Fruit fly (Drosophila melanogaster): ENCODE data around the gene Cpr67B.
A peak's percentile ranks its signal among the peaks of the same experiment; 100 is the strongest.

Gene Cpr67B

dm6 chr3L:9441907-9442479 lies 37.4 kb downstream of the Cpr67B start, which contains the start of the genes Bet3 and Nf-YA (continued):
- TF ChIP-seq fru (optimal IDR thresholded peaks at IDR 0.05) = no peak
- no peak for TF ChIP-seq CG11504 (tag; optimal IDR thresholded peaks at IDR 0.05)
- TF ChIP-seq CG8089 (GFP tag; optimal IDR thresholded peaks at IDR 0.05) = peak; percentile 3
- peak; percentile 38 for TF ChIP-seq sd (tag; optimal IDR thresholded peaks at IDR 0.05)
- TF ChIP-seq BtbVII (GFP tag; optimal IDR thresholded peaks at IDR 0.05) = no peak
- TF ChIP-seq sisA (GFP tag; IDR thresholded peaks at IDR 0.05) = peak; percentile 71
- TF ChIP-seq Sin3A (optimal IDR thresholded peaks at IDR 0.05) = peak; percentile 38
- TF ChIP-seq ac (GFP tag; optimal IDR thresholded peaks at IDR 0.05) = no peak
- TF ChIP-seq abd-A (tag; optimal IDR thresholded peaks at IDR 0.05) = no peak
- peak; percentile 41 for TF ChIP-seq CG7839 (tag; optimal IDR thresholded peaks at IDR 0.05)
- no peak for TF ChIP-seq CG5245 (GFP tag; optimal IDR thresholded peaks at IDR 0.05)
- TF ChIP-seq Hmx (GFP tag; optimal IDR thresholded peaks at IDR 0.05) = no peak
- TF ChIP-seq CG3726 (GFP tag; IDR thresholded peaks at IDR 0.05) = no peak
- TF ChIP-seq Hsf (GFP tag; optimal IDR thresholded peaks at IDR 0.05) = peak; percentile 60
- peak; percentile 59; the same call in 1 of the 2 replicates for TF ChIP-seq CG6272 (GFP tag; IDR thresholded peaks at IDR 0.05)
- no peak for TF ChIP-seq Oli (tag; optimal IDR thresholded peaks at IDR 0.05)
- TF ChIP-seq prd (optimal IDR thresholded peaks at IDR 0.05) = no peak
- TF ChIP-seq prd (GFP tag; IDR thresholded peaks at IDR 0.05) = peak; percentile 64; the same call in 2 of the 3 replicates
- peak; percentile 73 for TF ChIP-seq CG3847 (GFP tag; IDR thresholded peaks at IDR 0.05)
- peak; percentile 55 for TF ChIP-seq CG13424 (tag; optimal IDR thresholded peaks at IDR 0.05)
- no peak for TF ChIP-seq CG10321 (GFP tag; IDR thresholded peaks at IDR 0.05)
- peak; percentile 62 for TF ChIP-seq CG17912 (GFP tag; optimal IDR thresholded peaks at IDR 0.05)
- TF ChIP-seq nom (GFP tag; optimal IDR thresholded peaks at IDR 0.05) = no peak
- peak; percentile 87 for TF ChIP-seq Bgb (GFP tag; IDR thresholded peaks at IDR 0.05; ENCODE audit: partially characterized antibody)
- no peak for TF ChIP-seq so (GFP tag; IDR thresholded peaks at IDR 0.05)
- no peak for TF ChIP-seq CG3838 (GFP tag; optimal IDR thresholded peaks at IDR 0.05)
- TF ChIP-seq sima (GFP tag; optimal IDR thresholded peaks at IDR 0.05) = no peak
- TF ChIP-seq lilli (GFP tag; optimal IDR thresholded peaks at IDR 0.05) = peak; percentile 70
- no peak; the same call in 1 of the 2 replicates for TF ChIP-seq HLH3B (GFP tag; IDR thresholded peaks at IDR 0.05)
- TF ChIP-seq grau (tag; optimal IDR thresholded peaks at IDR 0.05) = peak; percentile 34
- peak; percentile 66 for TF ChIP-seq tna (GFP tag; IDR thresholded peaks at IDR 0.05; ENCODE audit: partially characterized antibody)
- no peak for TF ChIP-seq CG11398 (GFP tag; optimal IDR thresholded peaks at IDR 0.05)
- no peak for TF ChIP-seq ase (GFP tag; IDR thresholded peaks at IDR 0.05)
- TF ChIP-seq sens-2 (GFP tag; IDR thresholded peaks at IDR 0.05) = no peak
- TF ChIP-seq ranshi (GFP tag; IDR thresholded peaks at IDR 0.05) = peak; percentile 32; the same call in 1 of the 2 replicates
- no peak for TF ChIP-seq nau (GFP tag; optimal IDR thresholded peaks at IDR 0.05)
- peak; percentile 93 for TF ChIP-seq row (GFP tag; IDR thresholded peaks at IDR 0.05)
- TF ChIP-seq Mes4 (GFP tag; optimal IDR thresholded peaks at IDR 0.05) = no peak
- TF ChIP-seq cwo (GFP tag; optimal IDR thresholded peaks at IDR 0.05) = no peak
- TF ChIP-seq CG10431 (GFP tag; optimal IDR thresholded peaks at IDR 0.05) = peak; percentile 8
- peak; percentile 38; the same call in 1 of the 2 replicates for TF ChIP-seq CG9215 (GFP tag; IDR thresholded peaks at IDR 0.05)
- TF ChIP-seq rib (GFP tag; IDR thresholded peaks at IDR 0.05) = peak; percentile 35; the same call in 1 of the 2 replicates
- no peak for TF ChIP-seq CG10462 (GFP tag; optimal IDR thresholded peaks at IDR 0.05)
- TF ChIP-seq CG2116 (GFP tag; optimal IDR thresholded peaks at IDR 0.05) = peak; percentile 96
- no peak for TF ChIP-seq dan (GFP tag; IDR thresholded peaks at IDR 0.05)
- peak; percentile 17 for TF ChIP-seq CG3163 (GFP tag; optimal IDR thresholded peaks at IDR 0.05)
- peak; percentile 72 for TF ChIP-seq tin (GFP tag; optimal IDR thresholded peaks at IDR 0.05)
- no peak for TF ChIP-seq Trl (optimal IDR thresholded peaks at IDR 0.05)
- peak; percentile 39 for TF ChIP-seq Trl (GFP tag; optimal IDR thresholded peaks at IDR 0.05)
- peak; percentile 57; the same call in 1 of the 2 replicates for TF ChIP-seq CG11085 (GFP tag; IDR thresholded peaks at IDR 0.05)
- no peak for TF ChIP-seq dati (GFP tag; IDR thresholded peaks at IDR 0.05)
- no peak for TF ChIP-seq insv (GFP tag; optimal IDR thresholded peaks at IDR 0.05)
